Worm (Caenorhabditis elegans): Measurements from ENCODE around the gene apb-1.

The apb-1 gene

ce11 chrIII:2549620-2550019, 47.2 kb downstream of the apb-1 start, which contains the start of gene feh-1:
TSS of gene feh-1 (plus strand) at chrIII:2549920.
- TF ChIP-seq pha-2 (tag; optimal IDR thresholded peaks at IDR 0.05) (no peak), ceh-19 (GFP tag; optimal IDR thresholded peaks at IDR 0.05) (no peak), ceh-45 (GFP tag; IDR thresholded peaks at IDR 0.05) (no peak), pat-9 (tag; optimal IDR thresholded peaks at IDR 0.05) (no peak), fax-1 (tag; optimal IDR thresholded peaks at IDR 0.05) (no peak), unc-55 (GFP tag; optimal IDR thresholded peaks at IDR 0.05) (no peak), npax-4 (tag; optimal IDR thresholded peaks at IDR 0.05) (no peak), pqm-1 (tag; optimal IDR thresholded peaks at IDR 0.05) (no peak), pros-1 (tag; optimal IDR thresholded peaks at IDR 0.05) (no peak), pag-3 (tag; optimal IDR thresholded peaks at IDR 0.05; ENCODE audit: borderline replicate concordance) (no peak), ets-4 (tag; optimal IDR thresholded peaks at IDR 0.05) (no peak), nhr-232 (tag; optimal IDR thresholded peaks at IDR 0.05) (no peak), K09A11.1 (tag; optimal IDR thresholded peaks at IDR 0.05; ENCODE audit: insufficient read depth) (no peak)

ce11 chrIII:2546298-2546697, 50.5 kb downstream of the apb-1 start:
- no peak for TF ChIP-seq C08G9.2 (tag; optimal IDR thresholded peaks at IDR 0.05)
- TF ChIP-seq nfya-1 (tag; optimal IDR thresholded peaks at IDR 0.05): peak; percentile 72

- TF ChIP-seq ceh-30 (tag; optimal IDR thresholded peaks at IDR 0.05) (no peak), ceh-45 (GFP tag; IDR thresholded peaks at IDR 0.05) (no peak)
These were observed 56.3 kb downstream of the apb-1 start for ce11 chrIII:2540520-2540919.

ce11 chrIII:2535122-2535521, 61.7 kb downstream of the apb-1 start:
- TF ChIP-seq ref-2 (tag; optimal IDR thresholded peaks at IDR 0.05): peak; percentile 58
- TF ChIP-seq nhr-11 (tag; optimal IDR thresholded peaks at IDR 0.05): no peak
- peak; percentile 68 for TF ChIP-seq ceh-31 (tag; optimal IDR thresholded peaks at IDR 0.05)
- TF ChIP-seq C08G9.2 (tag; optimal IDR thresholded peaks at IDR 0.05): peak; percentile 23
- no peak for TF ChIP-seq che-1 (tag; optimal IDR thresholded peaks at IDR 0.05)
- peak; percentile 34 for TF ChIP-seq ceh-18 (tag; optimal IDR thresholded peaks at IDR 0.05)
- peak; percentile 48 for TF ChIP-seq unc-42 (tag; optimal IDR thresholded peaks at IDR 0.05)
- TF ChIP-seq tbx-2 (tag; optimal IDR thresholded peaks at IDR 0.05): peak; percentile 22
- peak; percentile 52 for TF ChIP-seq ceh-34 (tag; optimal IDR thresholded peaks at IDR 0.05)
- TF ChIP-seq syd-9 (tag; optimal IDR thresholded peaks at IDR 0.05): peak; percentile 49
- peak; percentile 19 for TF ChIP-seq ceh-19 (GFP tag; optimal IDR thresholded peaks at IDR 0.05)
- TF ChIP-seq ceh-48 (tag; optimal IDR thresholded peaks at IDR 0.05): peak; percentile 86
- TF ChIP-seq mec-3 (tag; optimal IDR thresholded peaks at IDR 0.05; ENCODE audit: borderline replicate concordance): no peak
- TF ChIP-seq ceh-14 (tag; optimal IDR thresholded peaks at IDR 0.05): peak; percentile 54
- peak; percentile 43 for TF ChIP-seq nfya-1 (tag; optimal IDR thresholded peaks at IDR 0.05)
- TF ChIP-seq ceh-6 (GFP tag; optimal IDR thresholded peaks at IDR 0.05): no peak
- TF ChIP-seq ceh-2 (tag; optimal IDR thresholded peaks at IDR 0.05): peak; percentile 7
- TF ChIP-seq tbx-7 (tag; optimal IDR thresholded peaks at IDR 0.05): peak; percentile 3
- TF ChIP-seq gmeb-2 (tag; optimal IDR thresholded peaks at IDR 0.05): no peak
- no peak for TF ChIP-seq lim-6 (tag; optimal IDR thresholded peaks at IDR 0.05)

Measured in whole organism, late embryonic.